Fruit fly (Drosophila melanogaster): Measurements from ENCODE around the gene CG5478.
A peak's percentile ranks its signal among the peaks of the same experiment; 100 is the strongest.

The CG5478 gene

DNA sequence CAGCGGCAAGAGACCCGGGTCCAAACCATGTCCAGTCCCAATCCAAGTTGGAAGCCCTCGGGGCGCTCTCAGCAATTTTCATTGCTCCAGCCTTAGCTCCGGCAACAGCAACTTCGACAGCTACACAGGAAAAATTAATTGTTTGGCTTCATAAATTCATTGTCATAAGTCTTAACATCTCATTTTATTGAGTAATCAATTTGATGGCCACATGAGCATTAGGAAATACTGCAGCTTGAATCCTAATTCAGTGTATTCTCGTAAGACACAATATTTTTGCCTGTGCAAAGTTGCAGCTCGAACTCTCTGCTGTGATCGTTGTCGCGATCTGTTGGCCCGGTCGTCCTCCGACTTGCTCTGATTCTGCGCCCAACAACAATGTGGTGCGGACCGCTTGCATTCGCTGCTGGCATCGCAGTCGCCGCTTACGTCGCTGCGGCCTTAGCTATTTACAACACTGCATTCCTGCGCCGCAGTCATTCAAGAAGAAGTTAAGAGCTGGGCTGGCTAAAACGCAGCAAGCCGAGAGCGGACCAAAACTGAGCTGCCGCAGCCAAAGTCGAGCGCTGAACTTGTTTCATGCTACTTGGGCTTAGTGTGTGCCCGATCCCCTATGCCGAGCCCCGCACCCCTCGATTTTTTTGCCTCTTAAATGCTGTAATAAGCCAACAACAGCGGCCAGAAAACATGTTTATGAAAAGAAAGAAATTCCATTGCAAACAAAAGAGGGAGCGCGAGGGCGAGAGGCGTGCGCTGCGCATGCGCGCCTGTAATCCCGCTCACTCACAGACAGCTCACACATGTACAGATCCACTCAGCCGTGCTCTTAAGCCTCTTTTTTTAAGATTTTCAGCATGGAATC is 13.9 kb downstream of the CG5478 start (continued):
- TF ChIP-seq CG9932 (GFP tag; IDR thresholded peaks at IDR 0.05) (0 out of 2 replicates have a peak, but pooled peaks have one; percentile 4), CG4820 (GFP tag; optimal IDR thresholded peaks at IDR 0.05) (no peak), ato (GFP tag; IDR thresholded peaks at IDR 0.05; ENCODE audit: partially characterized antibody) (no peak), CG34422 (GFP tag; IDR thresholded peaks at IDR 0.05) (no peak), CG2202 (tag; optimal IDR thresholded peaks at IDR 0.05) (peak; percentile 18), CG11696 (GFP tag; IDR thresholded peaks at IDR 0.05) (no peak), CG17361 (GFP tag; IDR thresholded peaks at IDR 0.05) (no peak), E2f1 (GFP tag; IDR thresholded peaks at IDR 0.05) (no peak), ewg (GFP tag; optimal IDR thresholded peaks at IDR 0.05) (no peak), Usf (GFP tag; optimal IDR thresholded peaks at IDR 0.05) (no peak), CG5245 (GFP tag; optimal IDR thresholded peaks at IDR 0.05) (no peak), hth (optimal IDR thresholded peaks at IDR 0.05) (no peak), CG7745 (tag; optimal IDR thresholded peaks at IDR 0.05) (no peak), Ravus (GFP tag; IDR thresholded peaks at IDR 0.05) (no peak), gsb-n (tag; optimal IDR thresholded peaks at IDR 0.05) (no peak), fd64A (GFP tag; optimal IDR thresholded peaks at IDR 0.05) (no peak), HLH4C (GFP tag; IDR thresholded peaks at IDR 0.05; ENCODE audit: partially characterized antibody) (no peak), Stat92E (GFP tag; optimal IDR thresholded peaks at IDR 0.05) (no peak), btn (GFP tag; optimal IDR thresholded peaks at IDR 0.05) (no peak), HLH54F (GFP tag; optimal IDR thresholded peaks at IDR 0.05) (no peak), CG7963 (GFP tag; IDR thresholded peaks at IDR 0.05; ENCODE audit: partially characterized antibody) (no peak), Kr (GFP tag; optimal IDR thresholded peaks at IDR 0.05) (no peak), vfl (GFP tag; optimal IDR thresholded peaks at IDR 0.05) (no peak), CG8359 (GFP tag; optimal IDR thresholded peaks at IDR 0.05; ENCODE audit: borderline replicate concordance) (no peak), CG8944 (GFP tag; optimal IDR thresholded peaks at IDR 0.05) (no peak), CG7357 (GFP tag; IDR thresholded peaks at IDR 0.05) (no peak), pum (GFP tag; optimal IDR thresholded peaks at IDR 0.05) (no peak), tap (tag; optimal IDR thresholded peaks at IDR 0.05) (no peak), chn (GFP tag; optimal IDR thresholded peaks at IDR 0.05) (no peak), Six4 (GFP tag; optimal IDR thresholded peaks at IDR 0.05) (no peak), Hr78 (GFP tag; optimal IDR thresholded peaks at IDR 0.05) (no peak), lbe (GFP tag; optimal IDR thresholded peaks at IDR 0.05) (peak; percentile 86), Abd-B (GFP tag; optimal IDR thresholded peaks at IDR 0.05) (no peak), CG10565 (GFP tag; optimal IDR thresholded peaks at IDR 0.05) (no peak), NC2α (GFP tag; optimal IDR thresholded peaks at IDR 0.05) (no peak), ham (GFP tag; IDR thresholded peaks at IDR 0.05) (no peak), dm (GFP tag; optimal IDR thresholded peaks at IDR 0.05) (no peak), otp (GFP tag; IDR thresholded peaks at IDR 0.05) (0 out of 3 replicates have a peak, but pooled peaks have one; percentile 33), CG1832 (GFP tag; optimal IDR thresholded peaks at IDR 0.05) (no peak), odd (GFP tag; optimal IDR thresholded peaks at IDR 0.05) (no peak), CG11456 (GFP tag; IDR thresholded peaks at IDR 0.05) (no peak), CG10979 (tag; optimal IDR thresholded peaks at IDR 0.05) (peak; percentile 49), tll (GFP tag; optimal IDR thresholded peaks at IDR 0.05) (peak in 1 of 2 experiments; percentile 68), CG12391 (tag; optimal IDR thresholded peaks at IDR 0.05) (no peak), Hmx (GFP tag; optimal IDR thresholded peaks at IDR 0.05) (no peak), CG9817 (tag; optimal IDR thresholded peaks at IDR 0.05) (no peak), ab (GFP tag; optimal IDR thresholded peaks at IDR 0.05) (no peak), B-H2 (GFP tag; optimal IDR thresholded peaks at IDR 0.05) (no peak), sens (GFP tag) (peak; percentile 48)

Data from whole organism, embryonic.